Fruit fly (Drosophila melanogaster): ENCODE data around the gene Yip1d1.

Yip1d1 gene

dm6 chr2L:13000393-13001001 is at the start of gene Yip1d1:
Gene Yip1d1 (minus strand): TSS chr2L:13000635.
- TF ChIP-seq CG8478 (optimal IDR thresholded peaks at IDR 0.05) = no peak
- TF ChIP-seq CTCF (optimal IDR thresholded peaks at IDR 0.05) = no peak

dm6 chr2L:13049136-13049535 is 48.7 kb upstream of the Yip1d1 start:
- no peak for TF ChIP-seq CTCF (optimal IDR thresholded peaks at IDR 0.05)
- TF ChIP-seq CG8478 (optimal IDR thresholded peaks at IDR 0.05) = no peak

- TF ChIP-seq CTCF (optimal IDR thresholded peaks at IDR 0.05) (no peak), CG8478 (optimal IDR thresholded peaks at IDR 0.05) (no peak)
These were observed 45.5 kb upstream of the Yip1d1 start for dm6 chr2L:13045924-13046323.

dm6 chr2L:13044135-13044534 is 43.7 kb upstream of the Yip1d1 start:
- TF ChIP-seq CG8478 (optimal IDR thresholded peaks at IDR 0.05) (no peak), CTCF (optimal IDR thresholded peaks at IDR 0.05) (no peak)

- no peak for TF ChIP-seq CG8478 (optimal IDR thresholded peaks at IDR 0.05)
- TF ChIP-seq CTCF (optimal IDR thresholded peaks at IDR 0.05) = no peak
These were observed 42.0 kb upstream of the Yip1d1 start for dm6 chr2L:13042405-13042804.

- TF ChIP-seq CG8478 (optimal IDR thresholded peaks at IDR 0.05) (no peak), CTCF (optimal IDR thresholded peaks at IDR 0.05) (no peak)
These were observed 35.3 kb upstream of the Yip1d1 start for dm6 chr2L:13035687-13036185.

- TF ChIP-seq CTCF (optimal IDR thresholded peaks at IDR 0.05) (no peak), CG8478 (optimal IDR thresholded peaks at IDR 0.05) (no peak)
These were observed 28.5 kb upstream of the Yip1d1 start for dm6 chr2L:13028923-13029322.

- TF ChIP-seq CG8478 (optimal IDR thresholded peaks at IDR 0.05) (no peak), CTCF (optimal IDR thresholded peaks at IDR 0.05) (no peak)
These were observed 20.8 kb upstream of the Yip1d1 start, which contains the start of gene CG9933 for dm6 chr2L:13021020-13021781. Gene CG9933 (minus strand): TSS chr2L:13021312.

- TF ChIP-seq CTCF (optimal IDR thresholded peaks at IDR 0.05) (no peak), CG8478 (optimal IDR thresholded peaks at IDR 0.05) (no peak)
These were observed 18.6 kb upstream of the Yip1d1 start, which contains the start of gene Ube4B for dm6 chr2L:13018992-13019484. Gene Ube4B (minus strand): TSS chr2L:13019434.

- TF ChIP-seq CG8478 (optimal IDR thresholded peaks at IDR 0.05) (no peak), CTCF (optimal IDR thresholded peaks at IDR 0.05) (no peak)
These were observed 13.8 kb upstream of the Yip1d1 start for dm6 chr2L:13014038-13014790.

- TF ChIP-seq CG8478 (optimal IDR thresholded peaks at IDR 0.05) = no peak
- no peak for TF ChIP-seq CTCF (optimal IDR thresholded peaks at IDR 0.05)
These were observed 4.9 kb upstream of the Yip1d1 start for dm6 chr2L:13005304-13005703.

dm6 chr2L:13004059-13004870 is 3.8 kb upstream of the Yip1d1 start, which contains the start of the genes Vha68-1 and mTor:
Gene Vha68-1 (minus strand): TSS chr2L:13004107.
Gene mTor (plus strand): TSS chr2L:13004480.
- TF ChIP-seq CG8478 (optimal IDR thresholded peaks at IDR 0.05) (no peak), CTCF (optimal IDR thresholded peaks at IDR 0.05) (no peak)

- TF ChIP-seq CTCF (optimal IDR thresholded peaks at IDR 0.05) = peak; percentile 83 to 85
- no peak for TF ChIP-seq CG8478 (optimal IDR thresholded peaks at IDR 0.05)
These were observed 3.2 kb upstream of the Yip1d1 start for dm6 chr2L:13003659-13004058.

- TF ChIP-seq CG8478 (optimal IDR thresholded peaks at IDR 0.05) (no peak), CTCF (optimal IDR thresholded peaks at IDR 0.05) (no peak)
These were observed 15.4 kb downstream of the Yip1d1 start for dm6 chr2L:12985043-12985442.
